Fruit fly (Drosophila melanogaster) whole organism, adult: ENCODE measurements around the gene CG4854.

Experiments
- CG11617 ChIP-seq: fragments of 200-800 bp; sonication (Bioruptor generic); optimal IDR thresholded peaks from 2 replicates; lab custom pipeline; 2017; ENCODE audit warnings: mild to moderate bottlenecking, missing biosample characterization, missing genetic modification reagents, missing genetic modification characterization
- CG12768 ChIP-seq: fragments of 200-800 bp; sonication (Bioruptor generic); optimal IDR thresholded peaks from 2 replicates; lab custom pipeline; 2017; ENCODE audit warnings: missing biosample characterization, missing genetic modification characterization, mild to moderate bottlenecking, moderate library complexity, missing genetic modification reagents
- CG14711 ChIP-seq: fragments of 200-800 bp; sonication (Bioruptor generic); optimal IDR thresholded peaks from 2 replicates; lab custom pipeline; 2018; ENCODE audit warnings: missing biosample characterization, mild to moderate bottlenecking, missing genetic modification characterization, moderate library complexity
- CG1620 ChIP-seq: fragments of 200-800 bp; sonication (Bioruptor generic); optimal IDR thresholded peaks from 2 replicates; lab custom pipeline; 2016; ENCODE audit warnings: missing biosample characterization, missing genetic modification characterization
- CG33017 ChIP-seq: fragments of 200-800 bp; sonication (Bioruptor generic); optimal IDR thresholded peaks from 2 replicates; lab custom pipeline; 2018; ENCODE audit warnings: missing biosample characterization, mild to moderate bottlenecking, missing genetic modification characterization, moderate library complexity
- CG5204 ChIP-seq: fragments of 200-800 bp; sonication (Bioruptor generic); optimal IDR thresholded peaks from 2 replicates; lab custom pipeline; 2016; ENCODE audit warnings: missing biosample characterization, missing genetic modification characterization
- CG7045 ChIP-seq: fragments of 200-800 bp; sonication (Bioruptor generic); optimal IDR thresholded peaks from 2 replicates; lab custom pipeline; 2017; ENCODE audit warnings: missing biosample characterization, mild to moderate bottlenecking, missing genetic modification characterization
- CG7101 ChIP-seq: fragments of 200-800 bp; sonication (Bioruptor generic); optimal IDR thresholded peaks from 2 replicates; lab custom pipeline; 2018; ENCODE audit warnings: missing biosample characterization, mild to moderate bottlenecking, missing genetic modification characterization, moderate library complexity
- Clk ChIP-seq: fragments of 200-800 bp; sonication (Bioruptor generic); optimal IDR thresholded peaks from 2 replicates; lab custom pipeline; 2017; ENCODE audit warnings: missing biosample characterization, missing genetic modification characterization
- Crg-1 ChIP-seq: fragments of 200-800 bp; sonication (Bioruptor generic); optimal IDR thresholded peaks from 2 replicates; lab custom pipeline; 2016; ENCODE audit warnings: missing biosample characterization, missing genetic modification characterization
- Hr96 ChIP-seq: fragments of 200-800 bp; sonication (Bioruptor generic); optimal IDR thresholded peaks from 2 replicates; lab custom pipeline; 2016; ENCODE audit warnings: missing biosample characterization, missing genetic modification characterization
- Mnt ChIP-seq: fragments of 200-800 bp; sonication (Bioruptor generic); optimal IDR thresholded peaks from 2 replicates; lab custom pipeline; 2016; ENCODE audit warnings: missing biosample characterization, mild to moderate bottlenecking, missing genetic modification characterization
- bab1 ChIP-seq: fragments of 200-800 bp; sonication (Bioruptor generic); optimal IDR thresholded peaks from 3 replicates; lab custom pipeline; 2019; ENCODE audit warnings: missing biosample characterization, mild to moderate bottlenecking, missing genetic modification characterization, moderate library complexity
- cic ChIP-seq: fragments of 200-800 bp; sonication (Bioruptor generic); optimal IDR thresholded peaks from 2 replicates; lab custom pipeline; 2017; ENCODE audit warnings: missing biosample characterization, mild to moderate bottlenecking, missing genetic modification characterization, moderate library complexity
- cnc ChIP-seq, 2 experiments: fragments of >200 bp; optimal IDR thresholded peaks; 2 replicates each; lab custom pipeline; 2017
- kay ChIP-seq: fragments of 200-800 bp; sonication (Bioruptor generic); peaks from one replicate; lab custom pipeline; 2016; ENCODE audit warnings: missing biosample characterization, missing genetic modification characterization, borderline replicate concordance
- ovo ChIP-seq: fragments of 200-800 bp; sonication (Bioruptor generic); optimal IDR thresholded peaks from 2 replicates; lab custom pipeline; 2016; ENCODE audit warnings: missing biosample characterization, missing genetic modification characterization
- pad ChIP-seq: fragments of 200-800 bp; sonication (Bioruptor generic); optimal IDR thresholded peaks from 3 replicates; lab custom pipeline; 2017; ENCODE audit warnings: missing biosample characterization, missing genetic modification characterization, mild to moderate bottlenecking, moderate library complexity, missing genetic modification reagents
- tj ChIP-seq: fragments of 200-800 bp; sonication (Bioruptor generic); optimal IDR thresholded peaks from 3 replicates; lab custom pipeline; 2017; ENCODE audit warnings: missing biosample characterization, mild to moderate bottlenecking, missing genetic modification characterization, moderate library complexity
- toe ChIP-seq: fragments of 200-800 bp; sonication (Bioruptor generic); optimal IDR thresholded peaks from 2 replicates; lab custom pipeline; 2016; ENCODE audit warnings: missing biosample characterization, missing genetic modification characterization

The CG4854 gene

DNA sequence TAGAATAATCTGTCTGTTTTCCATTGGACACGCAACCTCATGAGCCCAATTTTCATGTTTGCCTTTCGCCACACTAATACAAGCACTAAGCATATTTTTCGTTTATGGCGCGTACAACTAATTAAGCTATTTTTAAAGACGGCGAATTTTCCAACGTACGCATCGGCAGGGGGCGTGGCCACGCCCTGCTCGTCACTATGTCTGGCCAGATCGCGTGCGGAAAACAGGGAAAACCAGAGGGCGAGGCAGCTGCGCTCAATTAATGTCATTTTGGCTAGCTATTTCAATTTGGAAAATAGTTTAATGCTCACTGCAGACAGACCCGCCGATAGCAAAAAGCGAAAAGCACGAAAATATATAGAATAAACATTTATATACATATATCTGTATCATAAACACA is 23.2 kb upstream of the CG4854 start:
- no peak for TF ChIP-seq CG14711 (tag; lab: Kevin White, UChicago)
- no peak for TF ChIP-seq cnc (optimal IDR thresholded peaks at IDR 0.05; lab: Kevin White, UChicago)
- TF ChIP-seq Crg-1 (GFP tag; lab: Kevin White, UChicago) = no peak
- no peak for TF ChIP-seq cic
- no peak for TF ChIP-seq Hr96
- no peak for TF ChIP-seq CG11617 (GFP tag; lab: Kevin White, UChicago)
- no peak for TF ChIP-seq CG5204 (GFP tag; lab: Kevin White, UChicago)
- no peak for TF ChIP-seq toe (GFP tag; lab: Kevin White, UChicago)
- TF ChIP-seq pad (GFP tag; lab: Kevin White, UChicago) = no peak
- TF ChIP-seq CG33017 (tag; lab: Kevin White, UChicago) = no peak
- no peak for TF ChIP-seq CG7045
- TF ChIP-seq tj = no peak
- no peak for TF ChIP-seq ovo (GFP tag; lab: Kevin White, UChicago)
- no peak for TF ChIP-seq Mnt (GFP tag; lab: Kevin White, UChicago)

DNA sequence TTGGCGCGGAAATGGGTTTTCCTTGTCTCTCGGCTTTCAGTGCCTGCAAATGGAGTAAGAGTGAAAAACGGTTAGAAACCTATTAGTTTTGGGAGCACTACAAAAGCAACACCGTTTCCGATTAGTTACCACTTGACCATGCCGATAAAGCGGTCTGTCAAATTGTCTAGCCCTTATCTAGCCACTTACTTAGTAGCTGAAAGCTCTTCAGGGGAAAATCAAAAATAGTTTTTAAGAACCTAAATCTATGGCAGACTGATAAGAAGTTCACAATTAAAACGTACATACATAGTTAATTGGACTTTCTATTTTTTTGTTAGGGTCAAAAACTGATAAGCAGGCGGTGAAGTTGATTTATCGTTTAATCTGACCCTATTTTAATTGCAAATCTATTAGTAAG is 21.2 kb upstream of the CG4854 start:
- TF ChIP-seq CG33017 (tag; lab: Kevin White, UChicago) = no peak
- no peak for TF ChIP-seq CG5204 (GFP tag; lab: Kevin White, UChicago)
- TF ChIP-seq CG14711 (tag; lab: Kevin White, UChicago) = no peak
- no peak for TF ChIP-seq CG7101
- TF ChIP-seq Clk (GFP tag; lab: Kevin White, UChicago) = no peak
- no peak for TF ChIP-seq cic
- TF ChIP-seq tj = no peak
- TF ChIP-seq CG11617 (GFP tag; lab: Kevin White, UChicago) = no peak
- no peak for TF ChIP-seq Crg-1 (GFP tag; lab: Kevin White, UChicago)
- TF ChIP-seq Hr96 = no peak
- TF ChIP-seq pad (GFP tag; lab: Kevin White, UChicago) = no peak
- TF ChIP-seq kay (GFP tag; lab: Kevin White, UChicago) = no peak
- TF ChIP-seq Mnt (GFP tag; lab: Kevin White, UChicago) = no peak
- TF ChIP-seq cnc (optimal IDR thresholded peaks at IDR 0.05; lab: Kevin White, UChicago) = no peak
- TF ChIP-seq CG12768 (GFP tag; lab: Kevin White, UChicago) = no peak
- TF ChIP-seq CG7045 = no peak
- no peak for TF ChIP-seq toe (GFP tag; lab: Kevin White, UChicago)
- no peak for TF ChIP-seq CG1620 (GFP tag; lab: Kevin White, UChicago)

DNA sequence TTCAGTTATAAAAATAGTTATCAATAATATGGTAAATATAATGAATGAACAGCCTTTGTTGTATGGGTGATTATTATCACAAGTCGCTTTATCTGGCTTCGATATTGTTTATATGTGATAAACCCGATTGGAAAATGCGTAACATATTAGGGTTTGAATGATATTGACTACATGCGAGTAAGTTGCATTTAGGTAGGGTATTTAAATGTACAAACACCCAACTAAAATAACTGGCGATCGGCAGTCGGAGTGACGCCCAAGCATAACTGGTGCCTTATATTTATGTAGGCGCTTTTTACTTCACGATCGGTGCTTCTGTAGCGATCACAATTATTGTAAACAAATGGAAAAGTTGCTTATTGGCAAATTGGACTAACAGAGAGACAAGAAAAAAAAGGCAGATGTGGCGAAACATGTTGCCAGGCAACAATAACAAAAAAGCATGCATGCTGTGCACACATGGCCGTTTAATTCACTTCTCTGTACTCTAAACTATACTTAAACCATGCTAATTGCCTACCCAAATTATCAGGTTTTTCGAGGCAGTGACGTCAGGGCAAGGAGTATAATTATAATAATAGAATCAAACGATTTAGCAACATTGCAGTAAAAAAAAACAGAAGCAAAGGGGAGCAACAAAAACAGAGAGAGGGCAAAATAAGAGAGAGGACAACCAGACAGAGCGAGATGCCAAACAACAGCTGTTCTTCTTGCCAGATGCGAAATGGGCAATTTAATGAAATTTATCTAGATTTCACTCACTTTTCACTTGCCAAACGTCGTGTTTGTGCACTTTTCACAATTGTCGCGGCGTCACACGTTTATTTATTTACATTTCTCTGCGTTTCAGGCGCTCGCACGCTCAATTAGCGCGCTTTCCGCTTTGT is 20.2 kb upstream of the CG4854 start:
- peak; percentile 35 for TF ChIP-seq tj
- peak; percentile 20 for TF ChIP-seq kay (GFP tag; lab: Kevin White, UChicago)
- TF ChIP-seq Crg-1 (GFP tag; lab: Kevin White, UChicago) = no peak
- TF ChIP-seq cic = no peak
- peak; percentile 57 for TF ChIP-seq pad (GFP tag; lab: Kevin White, UChicago)

DNA sequence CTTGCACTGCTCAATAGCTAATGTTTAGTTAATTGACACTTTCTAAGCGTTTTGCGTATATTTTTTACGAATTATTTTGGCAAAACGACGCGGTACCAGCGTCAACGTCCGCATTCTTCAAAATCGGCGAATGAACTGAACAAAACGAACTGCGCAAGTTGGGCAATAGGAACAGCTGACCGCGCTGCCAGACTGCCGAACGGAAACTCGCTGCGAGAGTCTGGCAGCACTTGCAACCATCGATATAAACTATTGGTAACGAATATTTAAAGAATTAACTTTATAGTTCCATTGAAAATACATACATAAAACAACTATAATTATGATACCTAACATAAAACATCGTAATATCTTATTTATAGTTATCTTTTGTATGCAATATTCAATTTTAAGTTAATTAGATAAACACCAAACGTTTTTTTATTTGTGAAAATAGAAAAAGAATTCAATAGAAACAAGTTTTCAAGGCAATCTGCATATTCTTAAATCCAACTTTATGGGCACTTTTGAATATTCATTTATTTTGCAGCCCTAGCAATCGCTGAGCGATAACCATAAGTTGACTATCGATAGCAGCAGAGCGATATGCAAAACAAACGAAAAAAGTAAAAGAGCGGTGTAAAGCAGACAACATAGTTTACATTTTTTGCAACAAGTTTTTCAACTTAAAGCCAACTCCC is 19.3 kb upstream of the CG4854 start, which contains the start of the genes Hs6st and MED25:
Gene Hs6st (minus strand): TSS at position 141 of the 680 bp plus-strand sequence.
Gene MED25 (plus strand): TSS at position 576 of the 680 bp plus-strand sequence.
- peak; percentile 2 for TF ChIP-seq tj
- peak; percentile 50 for TF ChIP-seq Clk (GFP tag; lab: Kevin White, UChicago)
- peak; percentile 68 for TF ChIP-seq CG14711 (tag; lab: Kevin White, UChicago)
- no peak for TF ChIP-seq cnc (optimal IDR thresholded peaks at IDR 0.05; lab: Kevin White, UChicago)
- TF ChIP-seq CG12768 (GFP tag; lab: Kevin White, UChicago) = peak; percentile 72
- peak; percentile 77 for TF ChIP-seq bab1 (GFP tag; lab: Kevin White, UChicago)
- peak; percentile 8 for TF ChIP-seq ovo (GFP tag; lab: Kevin White, UChicago)
- TF ChIP-seq CG1620 (GFP tag; lab: Kevin White, UChicago) = peak; percentile 17
- peak; percentile 42 for TF ChIP-seq toe (GFP tag; lab: Kevin White, UChicago)
- TF ChIP-seq cic = no peak
- no peak for TF ChIP-seq Crg-1 (GFP tag; lab: Kevin White, UChicago)
- peak; percentile 41 for TF ChIP-seq CG11617 (GFP tag; lab: Kevin White, UChicago)
- no peak for TF ChIP-seq Hr96
- TF ChIP-seq kay (GFP tag; lab: Kevin White, UChicago) = no peak
- peak; percentile 40 for TF ChIP-seq pad (GFP tag; lab: Kevin White, UChicago)
- TF ChIP-seq CG5204 (GFP tag; lab: Kevin White, UChicago) = peak; percentile 47
- peak; percentile 50 for TF ChIP-seq CG7045
- peak; percentile 26 for TF ChIP-seq CG7101
- TF ChIP-seq CG33017 (tag; lab: Kevin White, UChicago) = no peak
- TF ChIP-seq Mnt (GFP tag; lab: Kevin White, UChicago) = peak; percentile 40

dm6 chr3R:20010942-20011341 is 16.9 kb upstream of the CG4854 start:
- no peak for TF ChIP-seq CG1620 (GFP tag; lab: Kevin White, UChicago)
- TF ChIP-seq CG5204 (GFP tag; lab: Kevin White, UChicago) = no peak
- no peak for TF ChIP-seq tj
- TF ChIP-seq ovo (GFP tag; lab: Kevin White, UChicago) = no peak
- no peak for TF ChIP-seq CG14711 (tag; lab: Kevin White, UChicago)
- TF ChIP-seq CG7101 = no peak
- no peak for TF ChIP-seq Mnt (GFP tag; lab: Kevin White, UChicago)
- TF ChIP-seq cnc (optimal IDR thresholded peaks at IDR 0.05; lab: Kevin White, UChicago) = no peak
- no peak for TF ChIP-seq toe (GFP tag; lab: Kevin White, UChicago)
- no peak for TF ChIP-seq CG7045
- TF ChIP-seq bab1 (GFP tag; lab: Kevin White, UChicago) = no peak
- no peak for TF ChIP-seq Clk (GFP tag; lab: Kevin White, UChicago)
- TF ChIP-seq CG12768 (GFP tag; lab: Kevin White, UChicago) = no peak
- no peak for TF ChIP-seq CG11617 (GFP tag; lab: Kevin White, UChicago)
- TF ChIP-seq kay (GFP tag; lab: Kevin White, UChicago) = no peak
- no peak for TF ChIP-seq cic
